Fruit fly (Drosophila melanogaster): ENCODE data around the gene wrm2.
A peak's percentile ranks its signal among the peaks of the same experiment; 100 is the strongest.

Gene wrm2

dm6 chr3L:7346951-7347350 lies 11.9 kb upstream of the wrm2 start, which contains the start of gene CG14834:
CG14834 (minus strand) TSS chr3L:7347123.
- TF ChIP-seq CG1620 (GFP tag; optimal IDR thresholded peaks at IDR 0.05) (no peak), tj (GFP tag; optimal IDR thresholded peaks at IDR 0.05) (peak; percentile 93)

- peak; percentile 60 for TF ChIP-seq CG7045 (GFP tag; optimal IDR thresholded peaks at IDR 0.05)
- TF ChIP-seq Clk (GFP tag; optimal IDR thresholded peaks at IDR 0.05): peak; percentile 80
- TF ChIP-seq CG12768 (GFP tag; optimal IDR thresholded peaks at IDR 0.05): peak; percentile 95
- TF ChIP-seq ovo (GFP tag; optimal IDR thresholded peaks at IDR 0.05): peak; percentile 76
- TF ChIP-seq cic (GFP tag; optimal IDR thresholded peaks at IDR 0.05): peak; percentile 97
- TF ChIP-seq CG11617 (GFP tag; optimal IDR thresholded peaks at IDR 0.05): peak; percentile 86
- TF ChIP-seq CG5204 (GFP tag; optimal IDR thresholded peaks at IDR 0.05): no peak
- no peak for TF ChIP-seq cnc (optimal IDR thresholded peaks at IDR 0.05)
- TF ChIP-seq toe (GFP tag; optimal IDR thresholded peaks at IDR 0.05): no peak
- TF ChIP-seq CG14711 (tag; optimal IDR thresholded peaks at IDR 0.05): peak; percentile 46
- peak; percentile 52 for TF ChIP-seq CG1620 (GFP tag; optimal IDR thresholded peaks at IDR 0.05)
- peak; percentile 80 for TF ChIP-seq CG33017 (tag; optimal IDR thresholded peaks at IDR 0.05)
- TF ChIP-seq pad (GFP tag; optimal IDR thresholded peaks at IDR 0.05): peak; percentile 48
- TF ChIP-seq tj (GFP tag; optimal IDR thresholded peaks at IDR 0.05): peak; percentile 74
- TF ChIP-seq bab1 (GFP tag; optimal IDR thresholded peaks at IDR 0.05): peak; percentile 96
- peak; percentile 84 for TF ChIP-seq Mnt (GFP tag; optimal IDR thresholded peaks at IDR 0.05)
- TF ChIP-seq Crg-1 (GFP tag; optimal IDR thresholded peaks at IDR 0.05): peak; percentile 36
- TF ChIP-seq CG7101 (tag; optimal IDR thresholded peaks at IDR 0.05): peak; percentile 58
- TF ChIP-seq kay (GFP tag; ENCODE audit: borderline replicate concordance): no peak
- TF ChIP-seq Hr96 (GFP tag; optimal IDR thresholded peaks at IDR 0.05): no peak
Observed at dm6 chr3L:7344965-7345427, 10.0 kb upstream of the wrm2 start, which contains the start of gene Cln7. Cln7 (minus strand) TSS chr3L:7345183.

- TF ChIP-seq ovo (GFP tag; optimal IDR thresholded peaks at IDR 0.05): no peak
- peak; percentile 29 for TF ChIP-seq cic (GFP tag; optimal IDR thresholded peaks at IDR 0.05)
- TF ChIP-seq Mnt (GFP tag; optimal IDR thresholded peaks at IDR 0.05): peak; percentile 9
Observed at dm6 chr3L:7344001-7344400, 9.0 kb upstream of the wrm2 start.

dm6 chr3L:7339216-7339742 lies 4.3 kb upstream of the wrm2 start, which contains the start of the genes lark and eco:
lark (plus strand) TSS chr3L:7339266.
eco (minus strand) TSS chr3L:7339340.
- peak; percentile 61 for TF ChIP-seq CG14711 (tag; optimal IDR thresholded peaks at IDR 0.05)
- TF ChIP-seq CG12768 (GFP tag; optimal IDR thresholded peaks at IDR 0.05): peak; percentile 3
- peak; percentile 67 for TF ChIP-seq bab1 (GFP tag; optimal IDR thresholded peaks at IDR 0.05)
- no peak for TF ChIP-seq cic (GFP tag; optimal IDR thresholded peaks at IDR 0.05)
- TF ChIP-seq cnc (optimal IDR thresholded peaks at IDR 0.05): no peak
- TF ChIP-seq Mnt (GFP tag; optimal IDR thresholded peaks at IDR 0.05): peak; percentile 11
- no peak for TF ChIP-seq CG1620 (GFP tag; optimal IDR thresholded peaks at IDR 0.05)

- TF ChIP-seq CG1620 (GFP tag; optimal IDR thresholded peaks at IDR 0.05) (peak; percentile 52), cic (GFP tag; optimal IDR thresholded peaks at IDR 0.05) (no peak), Crg-1 (GFP tag; optimal IDR thresholded peaks at IDR 0.05) (peak; percentile 66), Hr96 (GFP tag; optimal IDR thresholded peaks at IDR 0.05) (no peak), CG11617 (GFP tag; optimal IDR thresholded peaks at IDR 0.05) (no peak), CG12768 (GFP tag; optimal IDR thresholded peaks at IDR 0.05) (peak; percentile 31), ovo (GFP tag; optimal IDR thresholded peaks at IDR 0.05) (peak; percentile 20), CG7101 (tag; optimal IDR thresholded peaks at IDR 0.05) (peak; percentile 54), pad (GFP tag; optimal IDR thresholded peaks at IDR 0.05) (peak; percentile 50), Clk (GFP tag; optimal IDR thresholded peaks at IDR 0.05) (no peak), Mnt (GFP tag; optimal IDR thresholded peaks at IDR 0.05) (peak; percentile 2), toe (GFP tag; optimal IDR thresholded peaks at IDR 0.05) (no peak)
Observed at dm6 chr3L:7338786-7339185, 3.8 kb upstream of the wrm2 start.

dm6 chr3L:7328567-7329253 lies 6.3 kb downstream of the wrm2 start, which contains the start of the genes mrva, CG42307 and mus312:
mrva (minus strand) TSS chr3L:7328842.
CG42307 (plus strand) TSS chr3L:7329132.
mus312 (plus strand) TSS chr3L:7329132.
- no peak for TF ChIP-seq cnc (optimal IDR thresholded peaks at IDR 0.05)
- TF ChIP-seq CG33017 (tag; optimal IDR thresholded peaks at IDR 0.05): peak; percentile 93
- TF ChIP-seq pad (GFP tag; optimal IDR thresholded peaks at IDR 0.05): peak; percentile 69
- no peak for TF ChIP-seq Hr96 (GFP tag; optimal IDR thresholded peaks at IDR 0.05)
- no peak for TF ChIP-seq CG5204 (GFP tag; optimal IDR thresholded peaks at IDR 0.05)
- no peak for TF ChIP-seq kay (GFP tag; ENCODE audit: borderline replicate concordance)
- TF ChIP-seq CG1620 (GFP tag; optimal IDR thresholded peaks at IDR 0.05): peak; percentile 75
- TF ChIP-seq CG11617 (GFP tag; optimal IDR thresholded peaks at IDR 0.05): peak; percentile 96
- peak; percentile 80 for TF ChIP-seq ovo (GFP tag; optimal IDR thresholded peaks at IDR 0.05)
- peak; percentile 90 for TF ChIP-seq CG7045 (GFP tag; optimal IDR thresholded peaks at IDR 0.05)
- TF ChIP-seq Clk (GFP tag; optimal IDR thresholded peaks at IDR 0.05): peak; percentile 51
- TF ChIP-seq CG7101 (tag; optimal IDR thresholded peaks at IDR 0.05): peak; percentile 96
- peak; percentile 86 for TF ChIP-seq bab1 (GFP tag; optimal IDR thresholded peaks at IDR 0.05)
- peak; percentile 88 for TF ChIP-seq tj (GFP tag; optimal IDR thresholded peaks at IDR 0.05)
- peak; percentile 90 for TF ChIP-seq CG12768 (GFP tag; optimal IDR thresholded peaks at IDR 0.05)
- peak; percentile 80 for TF ChIP-seq Crg-1 (GFP tag; optimal IDR thresholded peaks at IDR 0.05)
- TF ChIP-seq toe (GFP tag; optimal IDR thresholded peaks at IDR 0.05): no peak
- peak; percentile 69 for TF ChIP-seq cic (GFP tag; optimal IDR thresholded peaks at IDR 0.05)
- peak; percentile 70 for TF ChIP-seq Mnt (GFP tag; optimal IDR thresholded peaks at IDR 0.05)
- TF ChIP-seq CG14711 (tag; optimal IDR thresholded peaks at IDR 0.05): peak; percentile 99

All from whole organism, adult.